Fruit fly (Drosophila melanogaster) ovary, adult (tissue): ENCODE measurements around the gene CG11334.

ENCODE experiments used
- CG17801 ChIP-seq: fragments of 200-800 bp; optimal IDR thresholded peaks from 2 replicates; lab custom pipeline; 2019; ENCODE audit warnings: missing biosample characterization, mild to moderate bottlenecking, missing genetic modification characterization, moderate library complexity; ENCODE audit not compliant: partially characterized antibody

The CG11334 gene

dm6 chr3R:31437420-31438058 lies 25.3 kb downstream of the CG11334 start:
- no peak for TF ChIP-seq CG17801 (GFP tag; lab: Kevin White, UChicago)

- TF ChIP-seq CG17801 (GFP tag; lab: Kevin White, UChicago), result no peak
These were observed 27.2 kb downstream of the CG11334 start for dm6 chr3R:31435619-31436018.

dm6 chr3R:31424427-31424826 lies 38.4 kb downstream of the CG11334 start:
- TF ChIP-seq CG17801 (GFP tag; lab: Kevin White, UChicago), result no peak

dm6 chr3R:31421995-31422394 lies 40.8 kb downstream of the CG11334 start:
- TF ChIP-seq CG17801 (GFP tag; lab: Kevin White, UChicago), result no peak

dm6 chr3R:31420675-31421074 lies 42.2 kb downstream of the CG11334 start:
- no peak for TF ChIP-seq CG17801 (GFP tag; lab: Kevin White, UChicago)

dm6 chr3R:31419531-31419930 lies 43.3 kb downstream of the CG11334 start:
- TF ChIP-seq CG17801 (GFP tag; lab: Kevin White, UChicago), result no peak
